Worm (Caenorhabditis elegans) whole organism, early embryonic: ENCODE measurements around the gene swt-1.

Source experiments
- aly-1 ChIP-seq: sonication (generic microtip); optimal IDR thresholded peaks from 2 replicates; lab custom pipeline; 2016; ENCODE audit warnings: missing genetic modification characterization, missing compliant biosample characterization
- ama-1 ChIP-seq: fragments of 150-350 bp; optimal IDR thresholded peaks from 2 replicates; lab custom pipeline; 2014
- ceh-36 ChIP-seq: sonication (generic microtip); optimal IDR thresholded peaks from 2 replicates; lab custom pipeline; 2016; ENCODE audit warnings: missing genetic modification characterization, inconsistent platforms, missing compliant biosample characterization
- ets-7 ChIP-seq: sonication (generic microtip); optimal IDR thresholded peaks from 2 replicates; lab custom pipeline; 2016; ENCODE audit warnings: missing genotype, missing genetic modification characterization, missing compliant biosample characterization
- flt-1 ChIP-seq: fragments of 200-800 bp; sonication (Bioruptor generic); IDR thresholded peaks from 2 replicates; pipeline ENCODE4 v1.3.6; 2022; ENCODE audit warnings: missing genetic modification characterization, missing compliant biosample characterization
- hmbx-1 ChIP-seq: sonication (generic microtip); optimal IDR thresholded peaks from 2 replicates; lab custom pipeline; 2016; ENCODE audit warnings: mild to moderate bottlenecking, missing genetic modification characterization, missing compliant biosample characterization
- hmg-4 ChIP-seq: fragments of 200-800 bp; sonication (Bioruptor generic); optimal IDR thresholded peaks from 2 replicates; lab custom pipeline; 2018; ENCODE audit warnings: mild to moderate bottlenecking, missing genetic modification characterization, missing compliant biosample characterization
- hnd-1 ChIP-seq: sonication (generic microtip); optimal IDR thresholded peaks from 2 replicates; lab custom pipeline; 2016; ENCODE audit warnings: missing genetic modification characterization, missing compliant biosample characterization
- pes-1 ChIP-seq: fragments of 200-800 bp; sonication (Bioruptor generic); IDR thresholded peaks from 2 replicates; pipeline ENCODE4 v1.3.6; 2022; ENCODE audit warnings: missing genetic modification reagents, missing genetic modification characterization, missing compliant biosample characterization
- scrt-1 ChIP-seq: fragments of 200-800 bp; sonication (Bioruptor generic); IDR thresholded peaks from 2 replicates; pipeline ENCODE4 v1.3.6; 2022; ENCODE audit warnings: missing genetic modification characterization, missing compliant biosample characterization
- sea-1 ChIP-seq: fragments of 200-800 bp; sonication (Bioruptor generic); conservative IDR thresholded peaks from 2 replicates; pipeline ENCODE4 v1.3.6; 2022; ENCODE audit warnings: missing genetic modification characterization, missing compliant biosample characterization
- tra-4 ChIP-seq: sonication (generic microtip); optimal IDR thresholded peaks from 2 replicates; lab custom pipeline; 2017; ENCODE audit warnings: missing genetic modification characterization, missing compliant biosample characterization

DNA sequence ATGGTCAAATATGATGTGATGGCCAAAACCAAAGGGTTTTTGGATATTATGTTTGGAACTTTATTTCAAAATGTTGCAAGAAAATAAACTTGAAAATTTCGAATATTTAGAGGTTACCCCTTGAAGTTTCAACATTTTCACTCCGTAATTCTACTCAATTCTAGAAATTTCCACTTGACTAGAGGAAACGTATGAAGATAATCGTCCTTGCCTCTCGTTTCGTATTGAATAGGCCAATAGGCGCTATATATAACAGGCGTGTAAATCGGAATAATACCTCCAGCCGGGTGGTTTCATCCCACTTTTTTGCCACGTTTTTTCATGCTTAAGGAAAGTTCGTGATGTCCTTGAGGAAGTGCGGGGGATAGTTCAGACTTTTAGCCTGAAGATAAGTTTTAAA, 36.0 kb downstream of the swt-1 start:
- TF ChIP-seq ama-1 (lab: Kevin White, UChicago) (no peak), scrt-1 (GFP tag; lab: Robert Waterston, UW) (no peak), hnd-1 (tag; lab: Kevin White, UChicago) (no peak), aly-1 (no peak), sea-1 (GFP tag; lab: Robert Waterston, UW) (no peak), ceh-36 (no peak), hmg-4 (GFP tag; lab: Kevin White, UChicago) (no peak), flt-1 (no peak), ets-7 (tag; lab: Kevin White, UChicago) (no peak), pes-1 (GFP tag; lab: Robert Waterston, UW) (no peak), tra-4 (tag; lab: Kevin White, UChicago) (no peak), hmbx-1 (tag; lab: Kevin White, UChicago) (no peak)
